Worm (Caenorhabditis elegans): ENCODE results near the gene twk-48.

The twk-48 gene

ce11 chrIII:9853667-9854620, 6.6 kb upstream of the twk-48 start (continued):
- TF ChIP-seq ekl-4 (GFP tag; IDR thresholded peaks at IDR 0.05) = no peak
- TF ChIP-seq ceh-91 (GFP tag; IDR thresholded peaks at IDR 0.05) = no peak
- TF ChIP-seq T07F8.4 (tag; optimal IDR thresholded peaks at IDR 0.05) = no peak
- TF ChIP-seq aptf-2 (GFP tag; conservative IDR thresholded peaks at IDR 0.05) = no peak
- no peak for TF ChIP-seq aptf-3 (GFP tag; IDR thresholded peaks at IDR 0.05)
- no peak for TF ChIP-seq hrde-1 (tag; optimal IDR thresholded peaks at IDR 0.05; ENCODE audit: borderline replicate concordance)
- TF ChIP-seq repo-1 (tag; optimal IDR thresholded peaks at IDR 0.05) = peak; percentile 77
- no peak for TF ChIP-seq hlh-26 (GFP tag; conservative IDR thresholded peaks at IDR 0.05)
- TF ChIP-seq zfh-2 (GFP tag; conservative IDR thresholded peaks at IDR 0.05) = no peak
- no peak for TF ChIP-seq snpc-3.4 (tag; optimal IDR thresholded peaks at IDR 0.05)
- TF ChIP-seq K11D2.4 (GFP tag; IDR thresholded peaks at IDR 0.05) = no peak
- TF ChIP-seq nhr-80 (tag; optimal IDR thresholded peaks at IDR 0.05) = no peak
- no peak for TF ChIP-seq chd-7 (tag; optimal IDR thresholded peaks at IDR 0.05)
- no peak for TF ChIP-seq ets-4 (GFP tag; optimal IDR thresholded peaks at IDR 0.05)
- TF ChIP-seq attf-3 (GFP tag; conservative IDR thresholded peaks at IDR 0.05) = no peak
- no peak for TF ChIP-seq nhr-27 (tag; optimal IDR thresholded peaks at IDR 0.05)
- TF ChIP-seq let-607 (tag; optimal IDR thresholded peaks at IDR 0.05) = no peak
- TF ChIP-seq mel-28 (tag; optimal IDR thresholded peaks at IDR 0.05; ENCODE audit: borderline replicate concordance) = no peak
- TF ChIP-seq snpc-1.1 (tag; optimal IDR thresholded peaks at IDR 0.05; ENCODE audit: insufficient read depth) = no peak
- no peak for TF ChIP-seq F57C9.4 (tag; optimal IDR thresholded peaks at IDR 0.05)
- TF ChIP-seq Y56A3A.18 (GFP tag; IDR thresholded peaks at IDR 0.05) = peak; percentile 72; the same call in 1 of the 2 replicates
- TF ChIP-seq F37B4.10 (GFP tag; IDR thresholded peaks at IDR 0.05) = no peak
- no peak for TF ChIP-seq madf-8 (GFP tag; conservative IDR thresholded peaks at IDR 0.05)
- no peak for TF ChIP-seq nhr-120 (GFP tag; IDR thresholded peaks at IDR 0.05)
- TF ChIP-seq unc-62 (GFP tag; optimal IDR thresholded peaks at IDR 0.05) = no peak
- TF ChIP-seq F57A8.1 (GFP tag; optimal IDR thresholded peaks at IDR 0.05) = no peak
- no peak for TF ChIP-seq B0261.1 (tag; optimal IDR thresholded peaks at IDR 0.05)
- TF ChIP-seq bed-1 (GFP tag; IDR thresholded peaks at IDR 0.05) = no peak
- TF ChIP-seq lsl-1 (GFP tag; optimal IDR thresholded peaks at IDR 0.05) = no peak
- TF ChIP-seq Y79H2A.3 (GFP tag; conservative IDR thresholded peaks at IDR 0.05) = no peak
- no peak for TF ChIP-seq let-526 (GFP tag; IDR thresholded peaks at IDR 0.05)
- TF ChIP-seq somi-1 (GFP tag; optimal IDR thresholded peaks at IDR 0.05) = peak; percentile 2
- no peak for TF ChIP-seq mcd-1 (GFP tag; IDR thresholded peaks at IDR 0.05)
- TF ChIP-seq tlf-1 (GFP tag; optimal IDR thresholded peaks at IDR 0.05) = no peak
- TF ChIP-seq athp-1 (tag; optimal IDR thresholded peaks at IDR 0.05) = no peak
- TF ChIP-seq lin-26 (GFP tag; IDR thresholded peaks at IDR 0.05) = no peak
- peak in 1 of 3 experiments; percentile 2 for TF ChIP-seq lin-35 (GFP tag; optimal IDR thresholded peaks at IDR 0.05)
- no peak for TF ChIP-seq bed-2 (GFP tag; IDR thresholded peaks at IDR 0.05)
- no peak for TF ChIP-seq tbp1 (GFP tag; optimal IDR thresholded peaks at IDR 0.05)
- TF ChIP-seq fkh-3 (tag; optimal IDR thresholded peaks at IDR 0.05) = no peak
